Worm (Caenorhabditis elegans) whole organism, L2 larva: Measurements from ENCODE around the gene srz-71.
A peak's percentile ranks its signal among the peaks of the same experiment; 100 is the strongest.

Experiments
- C34F6.9 ChIP-seq: fragments of 150-350 bp; optimal IDR thresholded peaks from 2 replicates; lab custom pipeline; 2014; ENCODE audit warnings: missing biosample characterization, missing genetic modification characterization
- F13H6.1 ChIP-seq: sonication (generic microtip); optimal IDR thresholded peaks from 2 replicates; lab custom pipeline; 2016; ENCODE audit warnings: missing genetic modification characterization, missing compliant biosample characterization
- Y55F3AM.14 ChIP-seq: fragments of 200-800 bp; sonication (Bioruptor generic); optimal IDR thresholded peaks from 2 replicates; lab custom pipeline; 2018; ENCODE audit warnings: mild to moderate bottlenecking, missing genetic modification characterization, missing compliant biosample characterization
- ZK546.5 ChIP-seq: sonication (generic microtip); optimal IDR thresholded peaks from 2 replicates; lab custom pipeline; 2017; ENCODE audit warnings: missing biosample characterization, missing genetic modification characterization
- alr-1 ChIP-seq: fragments of 150-350 bp; optimal IDR thresholded peaks from 2 replicates; lab custom pipeline; 2014; ENCODE audit warnings: missing biosample characterization, missing genetic modification characterization
- aly-2 ChIP-seq: fragments of 150-350 bp; optimal IDR thresholded peaks from 2 replicates; lab custom pipeline; 2014; ENCODE audit warnings: missing biosample characterization, missing genetic modification characterization
- crh-2 ChIP-seq: sonication (generic microtip); optimal IDR thresholded peaks from 2 replicates; lab custom pipeline; 2017; ENCODE audit warnings: missing biosample characterization, missing genetic modification characterization
- egl-27 ChIP-seq: sonication (generic microtip); optimal IDR thresholded peaks from 3 replicates; lab custom pipeline; 2017; ENCODE audit warnings: missing biosample characterization, missing genetic modification reagents, missing genetic modification characterization
- elt-1 ChIP-seq: fragments of 150-350 bp; optimal IDR thresholded peaks from 2 replicates; lab custom pipeline; 2014; ENCODE audit warnings: missing biosample characterization, missing genetic modification characterization
- fos-1 ChIP-seq: fragments of 150-350 bp; optimal IDR thresholded peaks from 2 replicates; lab custom pipeline; 2014; ENCODE audit warnings: missing biosample characterization, missing genetic modification characterization
- gmeb-1 ChIP-seq: fragments of 150-350 bp; optimal IDR thresholded peaks from 2 replicates; lab custom pipeline; 2014; ENCODE audit warnings: missing biosample characterization, missing genetic modification characterization
- lin-11 ChIP-seq: fragments of 150-350 bp; sonication (generic microtip); optimal IDR thresholded peaks from 2 replicates; lab custom pipeline; 2014; ENCODE audit warnings: missing biosample characterization, missing genetic modification characterization, inconsistent platforms, mixed read lengths
- lin-13 ChIP-seq: fragments of 150-350 bp; optimal IDR thresholded peaks from 2 replicates; lab custom pipeline; 2014; ENCODE audit warnings: missing biosample characterization, missing genetic modification reagents, missing genetic modification characterization
- lin-39 ChIP-seq: fragments of 150-350 bp; optimal IDR thresholded peaks from 2 replicates; lab custom pipeline; 2014; ENCODE audit warnings: missing biosample characterization, missing genetic modification reagents, missing genetic modification characterization
- lsy-2 ChIP-seq, 2 experiments: fragments of 150-350 bp in 1 of 2; sonication (generic microtip) in 1 of 2; optimal IDR thresholded peaks; 2 replicates each; lab custom pipeline; 2014 to 2017; ENCODE audit warnings: missing biosample characterization in 2 of 2, missing genetic modification characterization in 2 of 2
- nhr-12 ChIP-seq: fragments of 150-350 bp; optimal IDR thresholded peaks from 2 replicates; lab custom pipeline; 2014; ENCODE audit warnings: missing biosample characterization, missing genetic modification characterization
- nhr-129 ChIP-seq: fragments of 150-350 bp; optimal IDR thresholded peaks from 2 replicates; lab custom pipeline; 2014; ENCODE audit warnings: missing biosample characterization, missing genetic modification characterization
- nhr-21 ChIP-seq: fragments of 150-350 bp; optimal IDR thresholded peaks from 2 replicates; lab custom pipeline; 2014; ENCODE audit warnings: missing biosample characterization, missing genetic modification characterization
- nhr-25 ChIP-seq: fragments of 150-350 bp; sonication (generic microtip); optimal IDR thresholded peaks from 3 replicates; lab custom pipeline; 2014; ENCODE audit warnings: missing biosample characterization, missing genetic modification characterization
- nhr-6 ChIP-seq: fragments of 150-350 bp; optimal IDR thresholded peaks from 2 replicates; lab custom pipeline; 2014; ENCODE audit warnings: missing biosample characterization, missing genetic modification characterization
- nhr-77 ChIP-seq: fragments of 150-350 bp; optimal IDR thresholded peaks from 2 replicates; lab custom pipeline; 2014; ENCODE audit warnings: missing biosample characterization, missing genetic modification characterization
- peb-1 ChIP-seq: fragments of 150-350 bp; optimal IDR thresholded peaks from 2 replicates; lab custom pipeline; 2014; ENCODE audit warnings: missing biosample characterization, missing genetic modification characterization
- sma-3 ChIP-seq: sonication (generic microtip); optimal IDR thresholded peaks from 2 replicates; lab custom pipeline; 2016; ENCODE audit warnings: missing genetic modification reagents, missing genetic modification characterization, missing compliant biosample characterization
- sma-9 ChIP-seq, 2 experiments: fragments of 150-350 bp in 1 of 2; sonication (generic microtip) in 1 of 2; optimal IDR thresholded peaks; 2 replicates each; lab custom pipeline; 2014 to 2016; ENCODE audit warnings: missing genetic modification characterization in 2 of 2, mild to moderate bottlenecking in 1 of 2, missing biosample characterization in 1 of 2, missing compliant biosample characterization in 1 of 2, missing genetic modification reagents in 1 of 2, moderate library complexity in 1 of 2
- snpc-4 ChIP-seq: fragments of 150-350 bp; optimal IDR thresholded peaks from 2 replicates; lab custom pipeline; 2014; ENCODE audit warnings: missing biosample characterization, missing genetic modification characterization
- unc-55 ChIP-seq: fragments of 150-350 bp; sonication (generic microtip); optimal IDR thresholded peaks from 3 replicates; lab custom pipeline; 2014; ENCODE audit warnings: missing biosample characterization, missing genetic modification reagents, missing genetic modification characterization
- zag-1 ChIP-seq: fragments of 150-350 bp; optimal IDR thresholded peaks from 2 replicates; lab custom pipeline; 2014; ENCODE audit warnings: missing biosample characterization, missing genetic modification characterization
- ztf-1 ChIP-seq: fragments of 200-800 bp; sonication (Bioruptor generic); conservative IDR thresholded peaks from 2 replicates; pipeline ENCODE4 v1.3.6; 2022; ENCODE audit warnings: missing genetic modification characterization, missing compliant biosample characterization
- ztf-4 ChIP-seq: fragments of 150-350 bp; optimal IDR thresholded peaks from 2 replicates; lab custom pipeline; 2014; ENCODE audit warnings: missing biosample characterization, missing genetic modification characterization

The srz-71 gene

ce11 chrIV:16370592-16370991 lies 37.9 kb downstream of the srz-71 start:
- TF ChIP-seq zag-1 (no peak), sma-9 (GFP tag; optimal IDR thresholded peaks at IDR 0.05; lab: Kevin White, UChicago) (no peak), sma-9 (tag; optimal IDR thresholded peaks at IDR 0.05; lab: Kevin White, UChicago) (no peak), nhr-12 (no peak), elt-1 (tag; lab: Kevin White, UChicago) (no peak), alr-1 (tag; lab: Kevin White, UChicago) (no peak), ztf-1 (GFP tag; lab: Robert Waterston, UW) (no peak), nhr-77 (tag; lab: Kevin White, UChicago) (no peak), gmeb-1 (tag; lab: Kevin White, UChicago) (no peak), Y55F3AM.14 (GFP tag; lab: Kevin White, UChicago) (no peak), nhr-6 (tag; lab: Kevin White, UChicago) (no peak)

ce11 chrIV:16377942-16378341 lies 45.3 kb downstream of the srz-71 start:
- TF ChIP-seq zag-1 (no peak), sma-3 (GFP tag; lab: Kevin White, UChicago) (no peak), aly-2 (no peak), snpc-4 (no peak)

- TF ChIP-seq elt-1 (tag; lab: Kevin White, UChicago) (no peak), crh-2 (tag; lab: Kevin White, UChicago) (no peak)
Observed at ce11 chrIV:16380278-16380677, 47.6 kb downstream of the srz-71 start.

- no peak for TF ChIP-seq F13H6.1 (tag; lab: Kevin White, UChicago)
- no peak for TF ChIP-seq egl-27 (tag; lab: Kevin White, UChicago)
- TF ChIP-seq peb-1: no peak
- no peak for TF ChIP-seq nhr-25
- no peak for TF ChIP-seq ZK546.5 (tag; lab: Kevin White, UChicago)
- TF ChIP-seq sma-3 (GFP tag; lab: Kevin White, UChicago): no peak
- TF ChIP-seq lin-39 (tag; lab: Kevin White, UChicago): no peak
Observed at ce11 chrIV:16380937-16381336, 48.3 kb downstream of the srz-71 start.

- TF ChIP-seq F13H6.1 (tag; lab: Kevin White, UChicago) (peak; percentile 5), lsy-2 (tag; optimal IDR thresholded peaks at IDR 0.05; lab: Kevin White, UChicago) (peak in 1 of 2 experiments; percentile 16), peb-1 (no peak), C34F6.9 (peak; percentile 23), nhr-25 (peak; percentile 3), unc-55 (GFP tag; lab: Kevin White, UChicago) (peak; percentile 16), lin-11 (peak; percentile 26), snpc-4 (no peak), ZK546.5 (tag; lab: Kevin White, UChicago) (no peak), gmeb-1 (tag; lab: Kevin White, UChicago) (peak; percentile 39), sma-3 (GFP tag; lab: Kevin White, UChicago) (peak; percentile 52), nhr-129 (tag; lab: Kevin White, UChicago) (peak; percentile 57), ztf-4 (no peak), nhr-21 (tag; lab: Kevin White, UChicago) (peak; percentile 67), fos-1 (tag; lab: Kevin White, UChicago) (peak; percentile 46), lin-13 (GFP tag; lab: Kevin White, UChicago) (peak; percentile 29)
- TF ChIP-seq, all 48 proteins: peak for 12
Observed at ce11 chrIV:16381933-16382591, 49.4 kb downstream of the srz-71 start, which contains the start of gene Y7A9D.1. Y7A9D.1 (minus strand) TSS chrIV:16382215.
